Fruit fly (Drosophila melanogaster) whole organism, adult: Measurements from ENCODE around the gene mRpL45.
A peak's percentile ranks its signal among the peaks of the same experiment; 100 is the strongest.

ENCODE experiments used
- CG11617 ChIP-seq: fragments of 200-800 bp; sonication (Bioruptor generic); optimal IDR thresholded peaks from 2 replicates; lab custom pipeline; 2017; ENCODE audit warnings: mild to moderate bottlenecking, missing biosample characterization, missing genetic modification reagents, missing genetic modification characterization
- CG12768 ChIP-seq: fragments of 200-800 bp; sonication (Bioruptor generic); optimal IDR thresholded peaks from 2 replicates; lab custom pipeline; 2017; ENCODE audit warnings: missing biosample characterization, missing genetic modification characterization, mild to moderate bottlenecking, moderate library complexity, missing genetic modification reagents
- CG14711 ChIP-seq: fragments of 200-800 bp; sonication (Bioruptor generic); optimal IDR thresholded peaks from 2 replicates; lab custom pipeline; 2018; ENCODE audit warnings: missing biosample characterization, mild to moderate bottlenecking, missing genetic modification characterization, moderate library complexity
- CG1620 ChIP-seq: fragments of 200-800 bp; sonication (Bioruptor generic); optimal IDR thresholded peaks from 2 replicates; lab custom pipeline; 2016; ENCODE audit warnings: missing biosample characterization, missing genetic modification characterization
- CG33017 ChIP-seq: fragments of 200-800 bp; sonication (Bioruptor generic); optimal IDR thresholded peaks from 2 replicates; lab custom pipeline; 2018; ENCODE audit warnings: missing biosample characterization, mild to moderate bottlenecking, missing genetic modification characterization, moderate library complexity
- CG5204 ChIP-seq: fragments of 200-800 bp; sonication (Bioruptor generic); optimal IDR thresholded peaks from 2 replicates; lab custom pipeline; 2016; ENCODE audit warnings: missing biosample characterization, missing genetic modification characterization
- CG7045 ChIP-seq: fragments of 200-800 bp; sonication (Bioruptor generic); optimal IDR thresholded peaks from 2 replicates; lab custom pipeline; 2017; ENCODE audit warnings: missing biosample characterization, mild to moderate bottlenecking, missing genetic modification characterization
- CG7101 ChIP-seq: fragments of 200-800 bp; sonication (Bioruptor generic); optimal IDR thresholded peaks from 2 replicates; lab custom pipeline; 2018; ENCODE audit warnings: missing biosample characterization, mild to moderate bottlenecking, missing genetic modification characterization, moderate library complexity
- Clk ChIP-seq: fragments of 200-800 bp; sonication (Bioruptor generic); optimal IDR thresholded peaks from 2 replicates; lab custom pipeline; 2017; ENCODE audit warnings: missing biosample characterization, missing genetic modification characterization
- Crg-1 ChIP-seq: fragments of 200-800 bp; sonication (Bioruptor generic); optimal IDR thresholded peaks from 2 replicates; lab custom pipeline; 2016; ENCODE audit warnings: missing biosample characterization, missing genetic modification characterization
- Hr96 ChIP-seq: fragments of 200-800 bp; sonication (Bioruptor generic); optimal IDR thresholded peaks from 2 replicates; lab custom pipeline; 2016; ENCODE audit warnings: missing biosample characterization, missing genetic modification characterization
- Mnt ChIP-seq: fragments of 200-800 bp; sonication (Bioruptor generic); optimal IDR thresholded peaks from 2 replicates; lab custom pipeline; 2016; ENCODE audit warnings: missing biosample characterization, mild to moderate bottlenecking, missing genetic modification characterization
- bab1 ChIP-seq: fragments of 200-800 bp; sonication (Bioruptor generic); optimal IDR thresholded peaks from 3 replicates; lab custom pipeline; 2019; ENCODE audit warnings: missing biosample characterization, mild to moderate bottlenecking, missing genetic modification characterization, moderate library complexity
- cic ChIP-seq: fragments of 200-800 bp; sonication (Bioruptor generic); optimal IDR thresholded peaks from 2 replicates; lab custom pipeline; 2017; ENCODE audit warnings: missing biosample characterization, mild to moderate bottlenecking, missing genetic modification characterization, moderate library complexity
- cnc ChIP-seq, 2 experiments: fragments of >200 bp; optimal IDR thresholded peaks; 2 replicates each; lab custom pipeline; 2017
- kay ChIP-seq: fragments of 200-800 bp; sonication (Bioruptor generic); peaks from one replicate; lab custom pipeline; 2016; ENCODE audit warnings: missing biosample characterization, missing genetic modification characterization, borderline replicate concordance
- ovo ChIP-seq: fragments of 200-800 bp; sonication (Bioruptor generic); optimal IDR thresholded peaks from 2 replicates; lab custom pipeline; 2016; ENCODE audit warnings: missing biosample characterization, missing genetic modification characterization
- pad ChIP-seq: fragments of 200-800 bp; sonication (Bioruptor generic); optimal IDR thresholded peaks from 3 replicates; lab custom pipeline; 2017; ENCODE audit warnings: missing biosample characterization, missing genetic modification characterization, mild to moderate bottlenecking, moderate library complexity, missing genetic modification reagents
- tj ChIP-seq: fragments of 200-800 bp; sonication (Bioruptor generic); optimal IDR thresholded peaks from 3 replicates; lab custom pipeline; 2017; ENCODE audit warnings: missing biosample characterization, mild to moderate bottlenecking, missing genetic modification characterization, moderate library complexity
- toe ChIP-seq: fragments of 200-800 bp; sonication (Bioruptor generic); optimal IDR thresholded peaks from 2 replicates; lab custom pipeline; 2016; ENCODE audit warnings: missing biosample characterization, missing genetic modification characterization

mRpL45 gene

DNA sequence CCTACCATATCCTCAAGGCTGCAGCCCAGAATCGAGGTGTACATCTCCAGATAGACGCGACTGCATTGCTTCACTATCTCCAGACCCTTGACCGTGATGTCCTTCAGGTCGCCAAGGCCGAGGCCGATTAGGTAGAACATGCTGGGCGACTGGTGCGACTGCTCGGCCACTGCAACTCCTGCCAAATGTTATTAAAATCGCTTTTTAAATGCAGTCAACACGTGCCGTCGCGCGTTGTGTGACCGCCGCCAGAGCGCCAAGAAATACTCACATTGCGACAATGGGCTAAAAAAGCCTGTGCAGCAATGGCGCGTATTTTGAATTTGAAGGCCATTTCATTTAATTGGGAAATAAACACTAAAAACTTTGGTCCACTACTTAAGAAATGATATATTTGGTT, 35.3 kb upstream of the mRpL45 start, which contains the start of gene Dph5:
TSS of gene Dph5 (minus strand) at position 245 of the 400 bp plus-strand sequence.
- no peak for TF ChIP-seq tj (GFP tag; lab: Kevin White, UChicago)
- TF ChIP-seq Clk: no peak
- TF ChIP-seq CG14711: no peak
- TF ChIP-seq CG33017 (tag; lab: Kevin White, UChicago): no peak
- peak; percentile 7 for TF ChIP-seq bab1 (GFP tag; lab: Kevin White, UChicago)
- TF ChIP-seq cic (GFP tag; lab: Kevin White, UChicago): no peak
- TF ChIP-seq CG5204 (GFP tag; lab: Kevin White, UChicago): no peak
- no peak for TF ChIP-seq toe (GFP tag; lab: Kevin White, UChicago)
- TF ChIP-seq CG11617: no peak
- no peak for TF ChIP-seq Hr96 (GFP tag; lab: Kevin White, UChicago)
- TF ChIP-seq CG1620 (GFP tag; lab: Kevin White, UChicago): no peak
- no peak for TF ChIP-seq ovo (GFP tag; lab: Kevin White, UChicago)
- TF ChIP-seq CG7045 (GFP tag; lab: Kevin White, UChicago): no peak
- no peak for TF ChIP-seq cnc (optimal IDR thresholded peaks at IDR 0.05; lab: Kevin White, UChicago)
- TF ChIP-seq CG7101: no peak
- TF ChIP-seq kay (GFP tag; lab: Kevin White, UChicago): no peak
- no peak for TF ChIP-seq pad (GFP tag; lab: Kevin White, UChicago)
- peak; percentile 91 for TF ChIP-seq Mnt

- TF ChIP-seq Mnt: peak; percentile 97
- no peak for TF ChIP-seq bab1 (GFP tag; lab: Kevin White, UChicago)
Measured at dm6 chr3R:22584582-22584981, 33.7 kb upstream of the mRpL45 start, which contains the start of the genes CG33107 and CG6937. Gene CG33107 (minus strand): TSS chr3R:22584718. Gene CG6937 (plus strand): TSS chr3R:22584773.

dm6 chr3R:22586525-22586924, 31.8 kb upstream of the mRpL45 start, which contains the start of gene btn:
Gene btn (minus strand): TSS chr3R:22586625.
- TF ChIP-seq tj (GFP tag; lab: Kevin White, UChicago): no peak
- no peak for TF ChIP-seq ovo (GFP tag; lab: Kevin White, UChicago)
- TF ChIP-seq Hr96 (GFP tag; lab: Kevin White, UChicago): no peak
- TF ChIP-seq CG1620 (GFP tag; lab: Kevin White, UChicago): no peak
- TF ChIP-seq Clk: no peak

DNA sequence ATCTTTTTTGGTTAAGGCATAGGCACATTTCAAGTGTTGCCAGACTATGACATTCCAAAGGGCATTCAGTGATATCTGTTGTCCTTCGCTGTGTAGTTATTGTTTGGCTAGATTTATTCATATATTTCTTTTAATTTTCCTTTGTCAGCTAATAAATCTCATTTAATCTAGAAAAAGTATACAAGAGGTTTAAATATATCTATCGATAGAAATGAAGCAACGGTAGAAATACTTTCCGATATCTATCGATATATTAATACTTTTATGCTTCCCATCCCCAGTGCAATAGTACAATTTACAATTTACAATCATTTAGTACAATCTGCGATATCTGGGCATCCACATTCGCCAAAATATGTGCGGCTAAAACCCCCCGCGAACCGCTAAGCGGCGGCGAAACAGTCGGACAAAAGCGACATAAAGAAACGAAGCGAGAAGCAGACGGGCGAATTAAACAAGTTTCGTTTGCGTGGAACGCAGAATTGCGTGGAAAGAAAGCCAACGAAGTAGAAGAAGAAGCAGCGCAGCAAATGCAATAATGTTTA, 30.8 kb upstream of the mRpL45 start, which contains the start of gene Efa6:
TSS of gene Efa6 (plus strand) at position 337 of the 545 bp plus-strand sequence.
- peak; percentile 56 for TF ChIP-seq CG12768 (GFP tag; lab: Kevin White, UChicago)
- peak; percentile 62 for TF ChIP-seq CG1620 (GFP tag; lab: Kevin White, UChicago)
- peak; percentile 65 for TF ChIP-seq CG7101
- TF ChIP-seq CG33017 (tag; lab: Kevin White, UChicago): peak; percentile 10
- peak; percentile 66 for TF ChIP-seq bab1 (GFP tag; lab: Kevin White, UChicago)
- TF ChIP-seq tj (GFP tag; lab: Kevin White, UChicago): peak; percentile 64
- peak; percentile 85 for TF ChIP-seq cic (GFP tag; lab: Kevin White, UChicago)
- peak; percentile 44 for TF ChIP-seq pad (GFP tag; lab: Kevin White, UChicago)
- TF ChIP-seq Crg-1 (GFP tag; lab: Kevin White, UChicago): peak; percentile 64
- TF ChIP-seq ovo (GFP tag; lab: Kevin White, UChicago): peak; percentile 73
- TF ChIP-seq Hr96 (GFP tag; lab: Kevin White, UChicago): no peak
- peak; percentile 90 for TF ChIP-seq toe (GFP tag; lab: Kevin White, UChicago)
- TF ChIP-seq Mnt: peak; percentile 65
- no peak for TF ChIP-seq kay (GFP tag; lab: Kevin White, UChicago)
- peak; percentile 56 for TF ChIP-seq CG11617
- peak; percentile 62 for TF ChIP-seq CG7045 (GFP tag; lab: Kevin White, UChicago)
- no peak for TF ChIP-seq CG5204 (GFP tag; lab: Kevin White, UChicago)
- no peak for TF ChIP-seq cnc (optimal IDR thresholded peaks at IDR 0.05; lab: Kevin White, UChicago)
- TF ChIP-seq CG14711: peak; percentile 56
- TF ChIP-seq Clk: peak; percentile 60

- TF ChIP-seq pad (GFP tag; lab: Kevin White, UChicago) (no peak), cic (GFP tag; lab: Kevin White, UChicago) (no peak), toe (GFP tag; lab: Kevin White, UChicago) (no peak), CG11617 (no peak), bab1 (GFP tag; lab: Kevin White, UChicago) (no peak), CG14711 (no peak), cnc (optimal IDR thresholded peaks at IDR 0.05; lab: Kevin White, UChicago) (no peak), CG1620 (GFP tag; lab: Kevin White, UChicago) (no peak), CG33017 (tag; lab: Kevin White, UChicago) (no peak), Clk (no peak), CG5204 (GFP tag; lab: Kevin White, UChicago) (no peak), tj (GFP tag; lab: Kevin White, UChicago) (no peak), CG7101 (no peak)
Measured at dm6 chr3R:22588756-22589155, 29.5 kb upstream of the mRpL45 start.

dm6 chr3R:22589311-22589710, 29.0 kb upstream of the mRpL45 start:
- TF ChIP-seq CG14711: peak; percentile 47
- TF ChIP-seq CG7045 (GFP tag; lab: Kevin White, UChicago): peak; percentile 65
- TF ChIP-seq Crg-1 (GFP tag; lab: Kevin White, UChicago): peak; percentile 64
- TF ChIP-seq CG12768 (GFP tag; lab: Kevin White, UChicago): peak; percentile 44
- peak; percentile 20 for TF ChIP-seq toe (GFP tag; lab: Kevin White, UChicago)
- TF ChIP-seq CG5204 (GFP tag; lab: Kevin White, UChicago): no peak
- no peak for TF ChIP-seq kay (GFP tag; lab: Kevin White, UChicago)
- TF ChIP-seq Hr96 (GFP tag; lab: Kevin White, UChicago): no peak
- peak; percentile 50 for TF ChIP-seq ovo (GFP tag; lab: Kevin White, UChicago)
- TF ChIP-seq Clk: no peak
- TF ChIP-seq cic (GFP tag; lab: Kevin White, UChicago): peak; percentile 55
- no peak for TF ChIP-seq pad (GFP tag; lab: Kevin White, UChicago)
- peak; percentile 47 for TF ChIP-seq CG11617
- peak; percentile 80 for TF ChIP-seq CG7101
- TF ChIP-seq CG33017 (tag; lab: Kevin White, UChicago): peak; percentile 44
- TF ChIP-seq Mnt: no peak
- TF ChIP-seq CG1620 (GFP tag; lab: Kevin White, UChicago): peak; percentile 22
- TF ChIP-seq cnc (optimal IDR thresholded peaks at IDR 0.05; lab: Kevin White, UChicago): no peak
- TF ChIP-seq bab1 (GFP tag; lab: Kevin White, UChicago): no peak
- peak; percentile 25 for TF ChIP-seq tj (GFP tag; lab: Kevin White, UChicago)
